Worm (Caenorhabditis elegans): ENCODE data around the gene W10G6.6.
A peak's percentile ranks its signal among the peaks of the same experiment; 100 is the strongest.

W10G6.6 gene

DNA sequence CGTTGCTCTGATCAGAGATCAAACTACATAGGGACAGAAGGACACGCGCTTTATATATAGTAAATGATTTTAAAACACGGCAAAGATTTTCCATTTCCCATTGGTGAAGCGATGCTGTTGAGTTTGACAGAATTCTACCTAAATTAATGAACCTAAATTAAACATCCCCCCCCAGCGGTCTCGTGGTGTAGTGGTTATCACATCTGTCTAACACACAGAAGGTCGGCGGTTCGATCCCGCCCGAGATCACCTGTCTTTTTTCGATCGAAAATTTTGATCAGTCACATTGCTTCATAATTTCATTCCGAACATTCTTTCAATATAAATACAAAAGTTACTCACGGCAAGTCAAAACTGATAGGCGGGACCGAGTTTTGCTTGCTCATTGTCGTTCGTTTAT is 48.6 kb upstream of the W10G6.6 start:
- TF ChIP-seq lin-26 (GFP tag; IDR thresholded peaks at IDR 0.05) (peak; percentile 48; the same call in 1 of the 2 replicates), nhr-80 (tag; optimal IDR thresholded peaks at IDR 0.05) (peak; percentile 2), madf-6 (GFP tag; IDR thresholded peaks at IDR 0.05) (peak; percentile 37; the same call in 1 of the 2 replicates), hrde-1 (tag; optimal IDR thresholded peaks at IDR 0.05; ENCODE audit: borderline replicate concordance) (peak; percentile 31), B0261.1 (tag; optimal IDR thresholded peaks at IDR 0.05) (peak; percentile 64), Y56A3A.18 (GFP tag; IDR thresholded peaks at IDR 0.05) (0 out of 2 replicates have a peak, but pooled peaks have one; percentile 39), D2030.7 (GFP tag; IDR thresholded peaks at IDR 0.05) (peak; percentile 74), nfyb-1 (GFP tag; IDR thresholded peaks at IDR 0.05) (peak; percentile 51; the same call in 1 of the 2 replicates), rpc-1 (optimal IDR thresholded peaks at IDR 0.05) (peak; percentile 67), rpc-1 (tag; optimal IDR thresholded peaks at IDR 0.05) (peak; percentile 68), dox-1 (GFP tag; IDR thresholded peaks at IDR 0.05) (peak; percentile 62), pbrm-1 (GFP tag; IDR thresholded peaks at IDR 0.05) (peak; percentile 70), die-1 (tag; optimal IDR thresholded peaks at IDR 0.05) (peak; percentile 52), nhr-90 (tag; optimal IDR thresholded peaks at IDR 0.05) (peak; percentile 21), hmg-1.2 (GFP tag; IDR thresholded peaks at IDR 0.05) (peak; percentile 54), tbp1 (GFP tag; optimal IDR thresholded peaks at IDR 0.05) (peak; percentile 86), ZK185.1 (tag; optimal IDR thresholded peaks at IDR 0.05; ENCODE audit: poor library complexity, severe bottlenecking) (peak; percentile 50), attf-6 (GFP tag; IDR thresholded peaks at IDR 0.05) (0 out of 2 replicates have a peak, but pooled peaks have one; percentile 36), snpc-4 (GFP tag; optimal IDR thresholded peaks at IDR 0.05) (peak; percentile 38), snpc-4 (tag; optimal IDR thresholded peaks at IDR 0.05) (peak in 2 of 4 experiments; percentile 51 to 78)

DNA sequence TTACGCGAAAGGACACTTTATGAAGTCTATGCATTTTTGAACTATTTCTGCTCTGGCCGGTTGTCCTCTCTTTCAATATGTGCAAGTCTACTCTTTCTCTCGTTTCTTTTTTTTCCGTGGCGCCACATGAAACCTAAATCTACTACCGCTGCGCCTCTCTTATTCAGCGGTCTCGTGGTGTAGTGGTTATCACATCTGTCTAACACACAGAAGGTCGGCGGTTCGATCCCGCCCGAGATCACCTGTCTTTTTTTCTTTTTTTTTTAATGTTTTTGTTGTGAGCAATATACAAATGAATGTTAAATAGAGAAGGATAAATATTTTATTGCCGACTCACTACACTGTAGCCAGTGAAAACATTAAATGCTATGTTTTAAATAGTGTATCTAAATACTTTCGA is 47.6 kb upstream of the W10G6.6 start:
- TF ChIP-seq lsl-1 (GFP tag; optimal IDR thresholded peaks at IDR 0.05) = no peak
- TF ChIP-seq nhr-27 (tag; optimal IDR thresholded peaks at IDR 0.05) = no peak
- TF ChIP-seq ztf-6 (GFP tag; IDR thresholded peaks at IDR 0.05) = no peak
- TF ChIP-seq snpc-1.1 (tag; optimal IDR thresholded peaks at IDR 0.05; ENCODE audit: insufficient read depth) = peak; percentile 72
- no peak for TF ChIP-seq nhr-120 (GFP tag; IDR thresholded peaks at IDR 0.05)
- TF ChIP-seq mel-28 (tag; optimal IDR thresholded peaks at IDR 0.05; ENCODE audit: borderline replicate concordance) = no peak
- TF ChIP-seq ztf-25 (GFP tag; IDR thresholded peaks at IDR 0.05) = 0 out of 2 replicates have a peak, but pooled peaks have one; percentile 59
- peak; percentile 30; the same call in 1 of the 2 replicates for TF ChIP-seq attf-3 (GFP tag; conservative IDR thresholded peaks at IDR 0.05)
- TF ChIP-seq madf-8 (GFP tag; conservative IDR thresholded peaks at IDR 0.05) = no peak
- TF ChIP-seq xnd-1 (tag; optimal IDR thresholded peaks at IDR 0.05) = no peak
- TF ChIP-seq T26A5.8 (tag; optimal IDR thresholded peaks at IDR 0.05) = peak; percentile 58
- no peak for TF ChIP-seq aptf-2 (GFP tag; conservative IDR thresholded peaks at IDR 0.05)
- TF ChIP-seq dpff-1 (tag; optimal IDR thresholded peaks at IDR 0.05) = no peak
- peak; percentile 64 for TF ChIP-seq ztf-18 (tag; optimal IDR thresholded peaks at IDR 0.05)
- TF ChIP-seq pha-4 (tag; optimal IDR thresholded peaks at IDR 0.05) = no peak
- 0 out of 2 replicates have a peak, but pooled peaks have one; percentile 33 for TF ChIP-seq Y53G8AR.9 (GFP tag; conservative IDR thresholded peaks at IDR 0.05)
- TF ChIP-seq cebp-1 (GFP tag; IDR thresholded peaks at IDR 0.05) = no peak
- TF ChIP-seq cebp-1 (tag; optimal IDR thresholded peaks at IDR 0.05) = peak; percentile 70
- TF ChIP-seq snpc-4 (GFP tag; optimal IDR thresholded peaks at IDR 0.05) = peak; percentile 46
- TF ChIP-seq snpc-4 (tag; optimal IDR thresholded peaks at IDR 0.05) = peak in 3 of 4 experiments; percentile 63 to 79 (median 73)
- TF ChIP-seq tbx-9 (tag; optimal IDR thresholded peaks at IDR 0.05; ENCODE audit: borderline replicate concordance) = no peak
- TF ChIP-seq F55B11.4 (tag; optimal IDR thresholded peaks at IDR 0.05; ENCODE audit: borderline replicate concordance, insufficient read depth) = no peak
- no peak for TF ChIP-seq bed-2 (GFP tag; IDR thresholded peaks at IDR 0.05)
- no peak for TF ChIP-seq nhr-179 (tag; optimal IDR thresholded peaks at IDR 0.05)
- TF ChIP-seq tlf-1 (GFP tag; optimal IDR thresholded peaks at IDR 0.05) = no peak
- no peak for TF ChIP-seq B0019.2 (GFP tag; conservative IDR thresholded peaks at IDR 0.05)
- no peak for TF ChIP-seq aptf-3 (GFP tag; IDR thresholded peaks at IDR 0.05)
- TF ChIP-seq ZK185.1 (tag; optimal IDR thresholded peaks at IDR 0.05; ENCODE audit: poor library complexity, severe bottlenecking) = peak; percentile 86
- TF ChIP-seq repo-1 (tag; optimal IDR thresholded peaks at IDR 0.05) = peak; percentile 25
- TF ChIP-seq K11D2.4 (GFP tag; IDR thresholded peaks at IDR 0.05) = peak; percentile 56; the same call in 1 of the 2 replicates
- no peak for TF ChIP-seq Y95B8A.8 (GFP tag; IDR thresholded peaks at IDR 0.05)
